Fruit fly (Drosophila melanogaster): ENCODE data around the gene CG43672.

- no peak for TF ChIP-seq CG8478 (optimal IDR thresholded peaks at IDR 0.05)
- no peak for TF ChIP-seq CTCF (optimal IDR thresholded peaks at IDR 0.05)
These were observed 45.9 kb downstream of the CG43672 start for dm6 chrX:15818608-15819184.
